Worm (Caenorhabditis elegans): ENCODE data around the gene C37C3.12.

- TF ChIP-seq lin-35 (GFP tag; optimal IDR thresholded peaks at IDR 0.05) (no peak), unc-62 (GFP tag; optimal IDR thresholded peaks at IDR 0.05) (no peak), F52B5.7 (tag; optimal IDR thresholded peaks at IDR 0.05) (no peak), ZK185.1 (tag; optimal IDR thresholded peaks at IDR 0.05; ENCODE audit: poor library complexity, severe bottlenecking) (no peak), efl-1 (GFP tag; optimal IDR thresholded peaks at IDR 0.05) (no peak)
These were observed 48.7 kb upstream of the C37C3.12 start for ce11 chrV:7888036-7888435.

All from whole organism, young adult.